Fruit fly (Drosophila melanogaster): Measurements from ENCODE around the gene Tengl2.
A peak's percentile ranks its signal among the peaks of the same experiment; 100 is the strongest.

Gene Tengl2

DNA sequence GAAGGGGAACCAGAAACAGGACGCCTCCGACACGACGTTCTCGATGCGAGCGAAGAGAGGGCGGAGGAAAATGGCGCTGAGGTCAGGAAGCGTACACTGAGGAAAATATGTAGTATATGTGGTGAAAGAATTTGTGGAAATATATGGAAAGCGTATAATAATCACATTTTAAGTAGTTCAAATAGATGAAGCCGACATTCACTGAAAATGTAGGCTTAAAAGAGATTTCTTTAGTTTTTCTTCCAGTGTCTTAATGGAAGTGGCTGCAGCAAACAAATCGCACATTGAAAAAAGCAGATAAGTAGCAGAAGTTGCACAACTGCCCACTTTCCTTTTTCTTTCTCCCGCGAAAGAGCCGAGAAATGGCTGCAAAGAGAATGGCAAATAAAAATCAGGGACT is 10.4 kb upstream of the Tengl2 start (continued):
- TF ChIP-seq gcm (GFP tag; optimal IDR thresholded peaks at IDR 0.05) = no peak
- peak; percentile 26 for TF ChIP-seq Sox102F (GFP tag; optimal IDR thresholded peaks at IDR 0.05)
- TF ChIP-seq chn (GFP tag; optimal IDR thresholded peaks at IDR 0.05) = no peak
- no peak for TF ChIP-seq p53 (GFP tag; optimal IDR thresholded peaks at IDR 0.05)
- no peak for TF ChIP-seq TFAM (GFP tag; optimal IDR thresholded peaks at IDR 0.05)
- 0 out of 2 replicates have a peak, but pooled peaks have one; percentile 9 for TF ChIP-seq ttk (GFP tag; IDR thresholded peaks at IDR 0.05)
- 0 out of 3 replicates have a peak, but pooled peaks have one; percentile 31 for TF ChIP-seq dysf (GFP tag; IDR thresholded peaks at IDR 0.05)
- no peak for TF ChIP-seq prd (optimal IDR thresholded peaks at IDR 0.05)
- peak; percentile 65; the same call in 2 of the 3 replicates for TF ChIP-seq prd (GFP tag; IDR thresholded peaks at IDR 0.05)
- peak; percentile 93 for TF ChIP-seq Ets65A (GFP tag)
- no peak for TF ChIP-seq dati (GFP tag; IDR thresholded peaks at IDR 0.05)
- TF ChIP-seq row (GFP tag; IDR thresholded peaks at IDR 0.05) = peak; percentile 32; the same call in 2 of the 3 replicates
- peak; percentile 16 for TF ChIP-seq CG1603 (tag; optimal IDR thresholded peaks at IDR 0.05)
- TF ChIP-seq sens (GFP tag) = peak; percentile 70
- no peak for TF ChIP-seq YL-1 (GFP tag; optimal IDR thresholded peaks at IDR 0.05)
- TF ChIP-seq CG18262 (tag; optimal IDR thresholded peaks at IDR 0.05) = no peak
- TF ChIP-seq Ptx1 (GFP tag; IDR thresholded peaks at IDR 0.05) = no peak; the same call in 1 of the 2 replicates
- no peak for TF ChIP-seq pan (optimal IDR thresholded peaks at IDR 0.05)
- peak in 1 of 2 experiments; percentile 36 for TF ChIP-seq pan (GFP tag; optimal IDR thresholded peaks at IDR 0.05 in 1 of 2, IDR thresholded peaks at IDR 0.05 in 1 of 2)
- no peak for TF ChIP-seq ro (GFP tag; IDR thresholded peaks at IDR 0.05)
- no peak for TF ChIP-seq z (GFP tag; IDR thresholded peaks at IDR 0.05)

DNA sequence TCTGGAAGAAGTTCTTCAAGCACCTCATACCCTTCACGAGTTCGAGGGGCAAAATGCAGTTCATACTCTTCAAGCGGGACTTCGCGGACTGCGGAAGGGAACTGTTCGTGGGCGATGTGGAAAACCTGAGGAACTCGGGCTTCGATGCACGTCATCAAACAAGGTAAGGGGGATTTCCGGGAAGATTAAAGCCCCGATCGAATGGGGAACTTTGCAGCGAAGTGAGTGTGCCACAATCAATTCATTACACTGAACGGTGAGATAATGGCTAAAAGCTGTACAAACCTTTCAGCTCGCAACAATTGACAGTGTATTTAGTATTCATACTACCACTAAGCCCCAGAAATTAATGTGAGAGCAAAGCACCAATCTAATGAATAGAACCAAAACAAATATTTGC is 3.6 kb upstream of the Tengl2 start:
- TF ChIP-seq repo (GFP tag; optimal IDR thresholded peaks at IDR 0.05) (no peak), zen2 (GFP tag; IDR thresholded peaks at IDR 0.05; ENCODE audit: partially characterized antibody) (no peak), CG6689 (GFP tag; IDR thresholded peaks at IDR 0.05) (no peak), CG42726 (GFP tag; IDR thresholded peaks at IDR 0.05; ENCODE audit: partially characterized antibody) (no peak), abd-A (tag; optimal IDR thresholded peaks at IDR 0.05) (no peak), CG17385 (GFP tag; optimal IDR thresholded peaks at IDR 0.05) (no peak), lov (optimal IDR thresholded peaks at IDR 0.05) (no peak), lov (GFP tag; IDR thresholded peaks at IDR 0.05) (no peak), Max (GFP tag; optimal IDR thresholded peaks at IDR 0.05) (no peak), Ets97D (GFP tag; optimal IDR thresholded peaks at IDR 0.05) (no peak), Side (GFP tag; optimal IDR thresholded peaks at IDR 0.05) (no peak), Jarid2 (GFP tag; optimal IDR thresholded peaks at IDR 0.05) (no peak), Gug (GFP tag; IDR thresholded peaks at IDR 0.05) (no peak), Nf-YB (GFP tag; optimal IDR thresholded peaks at IDR 0.05) (no peak)

DNA sequence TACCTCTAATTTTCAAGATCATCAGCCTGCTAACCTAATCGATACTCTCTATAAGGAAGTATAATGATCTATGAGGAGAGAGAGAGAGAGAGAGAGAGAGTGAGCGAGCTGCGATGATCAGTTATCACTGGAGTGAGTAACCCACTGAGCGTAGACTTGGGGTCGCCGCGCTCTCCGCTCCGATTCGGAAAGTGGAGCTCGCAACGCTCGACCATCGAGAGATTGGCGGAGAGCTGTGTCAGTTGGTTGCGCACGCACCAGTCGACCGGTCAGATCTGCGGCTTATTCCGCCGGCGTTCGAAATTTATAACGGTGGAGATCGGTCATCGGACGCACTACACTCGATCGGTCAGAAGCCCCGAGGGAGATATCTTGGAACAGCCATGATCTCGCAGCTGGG is 3.0 kb upstream of the Tengl2 start, which contains the start of gene CG4267:
CG4267 (plus strand) TSS at position 240 of the 400 bp plus-strand sequence.
- TF ChIP-seq CG11456 (GFP tag; IDR thresholded peaks at IDR 0.05) = 0 out of 3 replicates have a peak, but pooled peaks have one; percentile 35
- no peak for TF ChIP-seq ems (GFP tag; optimal IDR thresholded peaks at IDR 0.05)
- 0 out of 2 replicates have a peak, but pooled peaks have one; percentile 19 for TF ChIP-seq sob (GFP tag; IDR thresholded peaks at IDR 0.05)
- no peak for TF ChIP-seq sqz (GFP tag; optimal IDR thresholded peaks at IDR 0.05)
- TF ChIP-seq vfl (GFP tag; optimal IDR thresholded peaks at IDR 0.05) = no peak
- TF ChIP-seq Drgx (GFP tag; IDR thresholded peaks at IDR 0.05) = 0 out of 2 replicates have a peak, but pooled peaks have one; percentile 22
- no peak for TF ChIP-seq CG18011 (GFP tag; optimal IDR thresholded peaks at IDR 0.05)
- TF ChIP-seq CG18619 (GFP tag; optimal IDR thresholded peaks at IDR 0.05) = no peak
- TF ChIP-seq ara (GFP tag; IDR thresholded peaks at IDR 0.05) = no peak
- TF ChIP-seq Abd-B (GFP tag; optimal IDR thresholded peaks at IDR 0.05) = no peak
- TF ChIP-seq Dbx (GFP tag; IDR thresholded peaks at IDR 0.05) = peak; percentile 27; the same call in 1 of the 3 replicates
- peak; percentile 32; the same call in 1 of the 3 replicates for TF ChIP-seq Doc3 (GFP tag; IDR thresholded peaks at IDR 0.05; ENCODE audit: partially characterized antibody)
- peak; percentile 60 for TF ChIP-seq chm (GFP tag; IDR thresholded peaks at IDR 0.05)
- TF ChIP-seq ind (GFP tag; optimal IDR thresholded peaks at IDR 0.05) = no peak
- no peak for TF ChIP-seq Ravus (GFP tag; IDR thresholded peaks at IDR 0.05)
- no peak for TF ChIP-seq CG16813 (GFP tag; IDR thresholded peaks at IDR 0.05; ENCODE audit: partially characterized antibody)
- peak; percentile 40 for TF ChIP-seq gro (GFP tag; optimal IDR thresholded peaks at IDR 0.05)
- peak; percentile 80 for TF ChIP-seq Jarid2 (GFP tag; optimal IDR thresholded peaks at IDR 0.05)
- no peak for TF ChIP-seq Sox102F (GFP tag; optimal IDR thresholded peaks at IDR 0.05)
